Fruit fly (Drosophila melanogaster) whole organism, embryonic: ENCODE data around the gene CG7627.

ENCODE experiments used
- C15 ChIP-seq: fragments of 200-800 bp; sonication (Bioruptor generic); IDR thresholded peaks from 3 replicates; pipeline ENCODE4 v1.3.6; 2022; ENCODE audit warnings: missing biosample characterization, missing genetic modification characterization
- CG10267 ChIP-seq: fragments of 200-800 bp; sonication (Bioruptor generic); optimal IDR thresholded peaks from 2 replicates; lab custom pipeline; 2018; ENCODE audit warnings: missing biosample characterization, mild to moderate bottlenecking, missing genetic modification characterization, moderate library complexity
- CG11247 ChIP-seq: fragments of 200-800 bp; sonication (Bioruptor generic); IDR thresholded peaks from 2 replicates; pipeline ENCODE4 v1.3.6; 2022; ENCODE audit warnings: missing biosample characterization, missing genetic modification characterization
- CG12071 ChIP-seq: fragments of 200-800 bp; sonication (Bioruptor generic); optimal IDR thresholded peaks from 3 replicates; lab custom pipeline; 2018; ENCODE audit warnings: missing biosample characterization, mild to moderate bottlenecking, missing genetic modification characterization
- CG12155 ChIP-seq: fragments of 200-800 bp; sonication (Bioruptor generic); optimal IDR thresholded peaks from 3 replicates; lab custom pipeline; 2016; ENCODE audit warnings: missing biosample characterization, missing genetic modification characterization
- CG13123 ChIP-seq: fragments of 200-800 bp; sonication (Bioruptor generic); optimal IDR thresholded peaks from 2 replicates; lab custom pipeline; 2016; ENCODE audit warnings: missing biosample characterization, missing genetic modification characterization
- CG14441 ChIP-seq: fragments of 200-800 bp; sonication (Bioruptor generic); IDR thresholded peaks from 2 replicates; pipeline ENCODE4 v1.3.6; 2022; ENCODE audit warnings: missing biosample characterization, missing genetic modification characterization
- CG17359 ChIP-seq: fragments of 200-800 bp; sonication (Bioruptor generic); optimal IDR thresholded peaks from 3 replicates; lab custom pipeline; 2018; ENCODE audit warnings: missing biosample characterization, mild to moderate bottlenecking, missing genetic modification characterization, moderate library complexity
- CG17802 ChIP-seq: fragments of 200-800 bp; sonication (Bioruptor generic); optimal IDR thresholded peaks from 2 replicates; lab custom pipeline; 2018; ENCODE audit warnings: missing biosample characterization, mild to moderate bottlenecking, missing genetic modification characterization, moderate library complexity
- CG18599 ChIP-seq: fragments of 200-800 bp; sonication (Bioruptor generic); optimal IDR thresholded peaks from 3 replicates; lab custom pipeline; 2017; ENCODE audit warnings: missing biosample characterization, missing genetic modification characterization, mild to moderate bottlenecking, moderate library complexity, missing genetic modification reagents
- CG2199 ChIP-seq: fragments of 200-800 bp; sonication (Bioruptor generic); IDR thresholded peaks from 3 replicates; pipeline ENCODE4 v1.3.6; 2022; ENCODE audit warnings: missing biosample characterization, missing genetic modification characterization
- CG31388 ChIP-seq: fragments of 200-800 bp; sonication (Bioruptor generic); optimal IDR thresholded peaks from 2 replicates; lab custom pipeline; 2016; ENCODE audit warnings: missing biosample characterization, missing genetic modification characterization
- CG3163 ChIP-seq: fragments of 200-800 bp; sonication (Bioruptor generic); optimal IDR thresholded peaks from 3 replicates; lab custom pipeline; 2016; ENCODE audit warnings: missing biosample characterization, missing genetic modification characterization
- CG5180 ChIP-seq: fragments of 200-800 bp; sonication (Bioruptor generic); optimal IDR thresholded peaks from 3 replicates; lab custom pipeline; 2017; ENCODE audit warnings: missing biosample characterization, missing genetic modification characterization, mild to moderate bottlenecking, moderate library complexity, missing genetic modification reagents
- CG6654 ChIP-seq: fragments of 200-800 bp; sonication (Bioruptor generic); optimal IDR thresholded peaks from 2 replicates; lab custom pipeline; 2017; ENCODE audit warnings: missing biosample characterization, mild to moderate bottlenecking, missing genetic modification characterization
- CG7271 ChIP-seq: fragments of 200-800 bp; sonication (Bioruptor generic); optimal IDR thresholded peaks from 2 replicates; lab custom pipeline; 2018; ENCODE audit warnings: missing biosample characterization, mild to moderate bottlenecking, missing genetic modification characterization, moderate library complexity
- CG7786 ChIP-seq: fragments of 200-800 bp; sonication (Bioruptor generic); optimal IDR thresholded peaks from 2 replicates; lab custom pipeline; 2016; ENCODE audit warnings: missing biosample characterization, missing genetic modification characterization
- CG9609 ChIP-seq: fragments of 200-800 bp; sonication (Bioruptor generic); optimal IDR thresholded peaks from 3 replicates; lab custom pipeline; 2016; ENCODE audit warnings: missing biosample characterization, missing genetic modification characterization
- Dek ChIP-seq: fragments of 200-800 bp; sonication (Bioruptor generic); optimal IDR thresholded peaks from 3 replicates; lab custom pipeline; 2019; ENCODE audit warnings: missing biosample characterization, mild to moderate bottlenecking, missing genetic modification characterization, moderate library complexity
- Doc2 ChIP-seq: fragments of 200-800 bp; sonication (Bioruptor generic); IDR thresholded peaks from 2 replicates; pipeline ENCODE4 v1.3.6; 2022; ENCODE audit warnings: missing biosample characterization, missing genetic modification characterization
- H2.0 ChIP-seq: fragments of 200-800 bp; sonication (Bioruptor generic); IDR thresholded peaks from 2 replicates; pipeline ENCODE4 v1.3.6; 2022; ENCODE audit warnings: missing biosample characterization, missing genetic modification characterization
- Hey ChIP-seq: fragments of 200-800 bp; sonication (Bioruptor generic); optimal IDR thresholded peaks from 3 replicates; lab custom pipeline; 2018; ENCODE audit warnings: missing biosample characterization, mild to moderate bottlenecking, missing genetic modification characterization
- Lpt ChIP-seq: fragments of >200 bp; optimal IDR thresholded peaks from 2 replicates; lab custom pipeline; 2018; ENCODE audit warnings: missing biosample characterization, missing genetic modification characterization
- MTF-1 ChIP-seq: fragments of 200-800 bp; sonication (Bioruptor generic); optimal IDR thresholded peaks from 2 replicates; lab custom pipeline; 2018; ENCODE audit warnings: missing biosample characterization, mild to moderate bottlenecking, missing genetic modification characterization, borderline replicate concordance
- Optix ChIP-seq: fragments of 200-800 bp; sonication (Bioruptor generic); IDR thresholded peaks from 3 replicates; pipeline ENCODE4 v1.3.6; 2022; ENCODE audit warnings: missing biosample characterization, missing genetic modification characterization
- Side ChIP-seq: fragments of 200-800 bp; sonication (Bioruptor generic); optimal IDR thresholded peaks from 2 replicates; lab custom pipeline; 2016; ENCODE audit warnings: missing biosample characterization, missing genetic modification characterization
- Spps ChIP-seq: fragments of 200-800 bp; sonication (Bioruptor generic); optimal IDR thresholded peaks from 2 replicates; lab custom pipeline; 2018; ENCODE audit warnings: missing biosample characterization, mild to moderate bottlenecking, missing genetic modification characterization
- ac ChIP-seq: fragments of 200-800 bp; sonication (Bioruptor generic); optimal IDR thresholded peaks from 3 replicates; lab custom pipeline; 2017; ENCODE audit warnings: missing biosample characterization, mild to moderate bottlenecking, missing genetic modification characterization
- ara ChIP-seq: fragments of 200-800 bp; sonication (Bioruptor generic); IDR thresholded peaks from 2 replicates; pipeline ENCODE4 v1.3.6; 2022; ENCODE audit warnings: missing biosample characterization, missing genetic modification characterization
- bbx ChIP-seq: fragments of 200-800 bp; sonication (Bioruptor generic); IDR thresholded peaks from 2 replicates; pipeline ENCODE4 v1.3.6; 2022; ENCODE audit warnings: missing biosample characterization, missing genetic modification characterization; ENCODE audit not compliant: partially characterized antibody
- chif ChIP-seq, 2 experiments: fragments of 200-800 bp; sonication (Bioruptor generic); optimal IDR thresholded peaks; 3 replicates each; lab custom pipeline; 2016; ENCODE audit warnings: missing biosample characterization in 2 of 2, missing genetic modification characterization in 2 of 2
- cwo ChIP-seq: fragments of 200-800 bp; sonication (Bioruptor generic); optimal IDR thresholded peaks from 3 replicates; lab custom pipeline; 2017; ENCODE audit warnings: missing biosample characterization, missing genetic modification characterization, mild to moderate bottlenecking, moderate library complexity, missing genetic modification reagents
- dan ChIP-seq: fragments of 200-800 bp; sonication (Bioruptor generic); IDR thresholded peaks from 2 replicates; pipeline ENCODE4 v1.3.6; 2022; ENCODE audit warnings: missing biosample characterization, missing genetic modification characterization
- fd96Cb ChIP-seq: fragments of 200-800 bp; sonication (Bioruptor generic); optimal IDR thresholded peaks from 2 replicates; lab custom pipeline; 2018; ENCODE audit warnings: missing biosample characterization, mild to moderate bottlenecking, missing genetic modification characterization, moderate library complexity
- gsb-n ChIP-seq: fragments of 200-800 bp; sonication (Bioruptor generic); optimal IDR thresholded peaks from 3 replicates; lab custom pipeline; 2018; ENCODE audit warnings: missing biosample characterization, mild to moderate bottlenecking, missing genetic modification characterization
- hkb ChIP-seq, 2 experiments: fragments of 200-800 bp in 1 of 2; fragments of >200 bp in 1 of 2; sonication (Bioruptor generic) in 1 of 2; IDR thresholded peaks in 1 of 2; optimal IDR thresholded peaks in 1 of 2; 2 replicates each; pipeline versions ENCODE4 v1.3.6 to Lab custom; 2017 to 2022; ENCODE audit warnings: missing biosample characterization in 1 of 2, missing genetic modification characterization in 1 of 2
- klu ChIP-seq: fragments of 200-800 bp; sonication (Bioruptor generic); IDR thresholded peaks from 2 replicates; pipeline ENCODE4 v1.3.6; 2022; ENCODE audit warnings: missing biosample characterization, missing genetic modification characterization
- kni ChIP-seq: fragments of 200-800 bp; sonication (Bioruptor generic); optimal IDR thresholded peaks from 3 replicates; lab custom pipeline; 2017; ENCODE audit warnings: mild to moderate bottlenecking, missing biosample characterization, missing genetic modification reagents, missing genetic modification characterization
- lmd ChIP-seq: fragments of 200-800 bp; sonication (Bioruptor generic); IDR thresholded peaks from 2 replicates; pipeline ENCODE4 v1.3.6; 2022; ENCODE audit warnings: missing biosample characterization, missing genetic modification characterization
- lola ChIP-seq, 3 experiments: fragments of >200 bp in 2 of 3; fragments of 200-800 bp in 1 of 3; sonication (Bioruptor generic) in 1 of 3; optimal IDR thresholded peaks; 2 replicates each; lab custom pipeline; 2017 to 2019; ENCODE audit warnings: missing biosample characterization in 3 of 3, missing genetic modification characterization in 3 of 3, mild to moderate bottlenecking in 1 of 3, moderate library complexity in 1 of 3
- otp ChIP-seq: fragments of 200-800 bp; sonication (Bioruptor generic); IDR thresholded peaks from 3 replicates; pipeline ENCODE4, ENCODE4 v1.3.6; 2022; ENCODE audit warnings: missing biosample characterization, missing genetic modification characterization
- pho ChIP-seq: fragments of 200-800 bp; sonication (Bioruptor generic); optimal IDR thresholded peaks from 2 replicates; lab custom pipeline; 2016; ENCODE audit warnings: missing biosample characterization, missing genetic modification characterization
- schlank ChIP-seq: fragments of 200-800 bp; sonication (Bioruptor generic); optimal IDR thresholded peaks from 2 replicates; lab custom pipeline; 2018; ENCODE audit warnings: missing biosample characterization, mild to moderate bottlenecking, missing genetic modification characterization
- slp2 ChIP-seq: fragments of 200-800 bp; sonication (Bioruptor generic); optimal IDR thresholded peaks from 2 replicates; lab custom pipeline; 2016; ENCODE audit warnings: missing biosample characterization, missing genetic modification characterization
- so ChIP-seq: fragments of 200-800 bp; sonication (Bioruptor generic); IDR thresholded peaks from 3 replicates; pipeline ENCODE4 v1.3.6; 2022; ENCODE audit warnings: missing biosample characterization, missing genetic modification characterization
- sr ChIP-seq: fragments of 200-800 bp; sonication (Bioruptor generic); IDR thresholded peaks from 3 replicates; pipeline ENCODE4 v1.3.6; 2022; ENCODE audit warnings: missing biosample characterization, missing genetic modification characterization
- tap ChIP-seq: fragments of 200-800 bp; optimal IDR thresholded peaks from 3 replicates; lab custom pipeline; 2019; ENCODE audit warnings: missing biosample characterization, mild to moderate bottlenecking, missing genetic modification characterization, moderate library complexity
- tin ChIP-seq: fragments of 200-800 bp; sonication (Bioruptor generic); optimal IDR thresholded peaks from 3 replicates; lab custom pipeline; 2016; ENCODE audit warnings: missing biosample characterization, missing genetic modification characterization
- twi ChIP-seq: fragments of 200-800 bp; optimal IDR thresholded peaks from 2 replicates; lab custom pipeline; 2019; ENCODE audit warnings: missing biosample characterization, mild to moderate bottlenecking, missing genetic modification characterization, moderate library complexity
- zen ChIP-seq: fragments of 200-800 bp; sonication (Bioruptor generic); optimal IDR thresholded peaks from 3 replicates; lab custom pipeline; 2018; ENCODE audit warnings: missing biosample characterization, mild to moderate bottlenecking, missing genetic modification characterization, moderate library complexity

Gene CG7627

DNA sequence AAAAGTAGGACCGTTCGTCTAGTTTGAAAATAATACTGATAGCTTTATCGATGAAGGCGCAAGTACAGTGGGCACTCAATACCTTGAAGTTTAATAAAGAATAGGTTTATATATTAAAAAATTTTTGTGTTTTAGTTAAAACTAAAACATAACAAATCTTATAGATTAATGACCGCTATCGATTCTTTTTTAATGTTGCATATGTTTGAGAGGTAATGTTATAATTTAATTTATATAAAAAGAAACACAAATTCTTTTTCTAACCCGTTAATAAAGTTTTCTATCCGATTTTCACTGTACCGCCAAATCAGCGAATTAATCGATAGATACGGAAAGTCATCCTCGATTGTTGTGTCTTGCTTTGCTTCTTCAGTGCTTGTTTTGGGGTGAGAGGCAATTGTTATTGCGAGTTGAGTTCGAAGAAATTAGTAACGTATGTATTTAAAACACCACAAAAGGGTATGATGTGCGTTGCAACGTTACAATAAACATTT, 21.9 kb upstream of the CG7627 start, which contains the start of the genes Dad1 and CG13384 (continued):
- TF ChIP-seq CG11247 (GFP tag; lab: Robert Waterston, UW): peak; percentile 86
- TF ChIP-seq lmd (GFP tag; lab: Robert Waterston, UW): peak; percentile 93
- peak; percentile 78; the same call in 2 of the 3 replicates for TF ChIP-seq so (GFP tag; lab: Robert Waterston, UW)
- peak; percentile 68; the same call in 1 of the 3 replicates for TF ChIP-seq C15 (GFP tag; lab: Robert Waterston, UW)
- TF ChIP-seq CG10267 (tag; lab: Kevin White, UChicago): peak; percentile 92
- peak; percentile 89 for TF ChIP-seq H2.0
- TF ChIP-seq pho (GFP tag; lab: Kevin White, UChicago): peak; percentile 81
- peak; percentile 78 for TF ChIP-seq CG31388 (GFP tag; lab: Kevin White, UChicago)
- peak; percentile 84 for TF ChIP-seq ara
- TF ChIP-seq cwo: peak; percentile 90
- TF ChIP-seq bbx (GFP tag; lab: Robert Waterston, UW): no peak; the same call in 1 of the 2 replicates
- TF ChIP-seq CG7271 (tag; lab: Kevin White, UChicago): peak; percentile 82
- peak; percentile 64 for TF ChIP-seq MTF-1 (GFP tag; lab: Kevin White, UChicago)
- TF ChIP-seq Spps (tag; lab: Kevin White, UChicago): peak; percentile 82
- TF ChIP-seq otp: 0 out of 3 replicates have a peak, but pooled peaks have one; percentile 55
- TF ChIP-seq CG12155 (GFP tag; lab: Kevin White, UChicago): peak; percentile 90
- peak; percentile 59 for TF ChIP-seq CG7786 (GFP tag; lab: Kevin White, UChicago)
- peak; percentile 63 for TF ChIP-seq dan (GFP tag; lab: Robert Waterston, UW)
- TF ChIP-seq lola (GFP tag; optimal IDR thresholded peaks at IDR 0.05; lab: Kevin White, UChicago): peak in 1 of 3 experiments; percentile 93
- TF ChIP-seq twi (tag; lab: Kevin White, UChicago): peak; percentile 90
- TF ChIP-seq CG9609: no peak
- peak; percentile 91 for TF ChIP-seq tin (GFP tag; lab: Kevin White, UChicago)
- TF ChIP-seq Dek: peak; percentile 96
- TF ChIP-seq CG12071: peak; percentile 10
- peak; percentile 63 for TF ChIP-seq CG6654 (GFP tag; lab: Kevin White, UChicago)
- peak; percentile 69 for TF ChIP-seq CG5180 (GFP tag; lab: Kevin White, UChicago)
- peak; percentile 90 for TF ChIP-seq fd96Cb (tag; lab: Kevin White, UChicago)
- no peak for TF ChIP-seq sr (GFP tag; lab: Robert Waterston, UW)
- TF ChIP-seq CG2199 (GFP tag; lab: Robert Waterston, UW): 0 out of 3 replicates have a peak, but pooled peaks have one; percentile 62
- TF ChIP-seq Lpt (GFP tag; lab: Kevin White, UChicago): no peak
- no peak for TF ChIP-seq Optix (GFP tag; lab: Robert Waterston, UW)
- TF ChIP-seq gsb-n: peak; percentile 92

DNA sequence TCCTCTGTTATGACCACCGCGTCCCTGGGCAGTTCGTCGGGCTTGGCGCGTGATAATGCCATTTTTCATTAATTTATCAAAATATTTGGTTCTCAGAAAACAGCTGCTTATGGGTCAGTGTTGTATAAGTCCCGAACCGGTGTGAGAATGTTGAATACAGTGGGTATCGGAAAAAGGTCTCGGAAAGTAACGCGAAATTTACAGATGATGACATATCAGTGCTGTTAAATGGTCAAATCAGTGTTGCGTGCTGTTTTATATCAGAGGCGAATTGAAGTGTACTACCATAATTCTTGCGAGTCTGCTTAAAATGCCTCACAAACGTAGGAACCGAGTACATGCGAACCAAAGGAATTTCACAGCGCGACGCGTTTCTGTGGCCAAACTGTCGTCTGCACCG, 20.4 kb upstream of the CG7627 start, which contains the start of the genes CG13392 and Rcd4:
TSS of gene CG13392 (minus strand) at position 162 of the 400 bp plus-strand sequence.
TSS of gene Rcd4 (plus strand) at position 216 of the 400 bp plus-strand sequence.
- TF ChIP-seq tap (tag; lab: Kevin White, UChicago) (no peak), CG3163 (GFP tag; lab: Kevin White, UChicago) (peak; percentile 64), Hey (tag; lab: Kevin White, UChicago) (no peak), klu (GFP tag; lab: Robert Waterston, UW) (peak; percentile 43; the same call in 1 of the 2 replicates), zen (tag; lab: Kevin White, UChicago) (peak; percentile 76), slp2 (GFP tag; lab: Kevin White, UChicago) (peak; percentile 30), CG18599 (GFP tag; lab: Kevin White, UChicago) (peak; percentile 75), schlank (tag; lab: Kevin White, UChicago) (peak; percentile 62), chif (GFP tag; optimal IDR thresholded peaks at IDR 0.05; lab: Kevin White, UChicago) (peak; percentile 47 to 65), kni (GFP tag; lab: Kevin White, UChicago) (peak; percentile 64), Doc2 (GFP tag; lab: Robert Waterston, UW) (no peak), CG14441 (GFP tag; lab: Robert Waterston, UW) (peak; percentile 36; the same call in 1 of the 2 replicates), Side (GFP tag; lab: Kevin White, UChicago) (peak; percentile 80), hkb (optimal IDR thresholded peaks at IDR 0.05; lab: Kevin White, UChicago) (no peak), hkb (GFP tag; IDR thresholded peaks at IDR 0.05; lab: Robert Waterston, UW) (peak; percentile 51), CG17359 (tag; lab: Kevin White, UChicago) (peak; percentile 56), CG17802 (peak; percentile 23), ac (GFP tag; lab: Kevin White, UChicago) (no peak), CG13123 (GFP tag; lab: Kevin White, UChicago) (no peak)
